Fruit fly (Drosophila melanogaster) Kc167 (cell line): ENCODE results near the gene Sgs3.

Experiments used
- Sin3A ChIP-seq: fragments of >200 bp; optimal IDR thresholded peaks from 2 replicates; lab custom pipeline; 2018; ENCODE audit warnings: missing external identifiers
- insv ChIP-seq: fragments of >200 bp; optimal IDR thresholded peaks from 3 replicates; lab custom pipeline; 2018; ENCODE audit warnings: missing external identifiers
- psq ChIP-seq: fragments of >200 bp; optimal IDR thresholded peaks from 2 replicates; lab custom pipeline; 2017; ENCODE audit warnings: missing external identifiers
- ttk ChIP-seq: sonication (Bioruptor generic); optimal IDR thresholded peaks from 2 replicates; lab custom pipeline; 2017; ENCODE audit warnings: missing external identifiers

DNA sequence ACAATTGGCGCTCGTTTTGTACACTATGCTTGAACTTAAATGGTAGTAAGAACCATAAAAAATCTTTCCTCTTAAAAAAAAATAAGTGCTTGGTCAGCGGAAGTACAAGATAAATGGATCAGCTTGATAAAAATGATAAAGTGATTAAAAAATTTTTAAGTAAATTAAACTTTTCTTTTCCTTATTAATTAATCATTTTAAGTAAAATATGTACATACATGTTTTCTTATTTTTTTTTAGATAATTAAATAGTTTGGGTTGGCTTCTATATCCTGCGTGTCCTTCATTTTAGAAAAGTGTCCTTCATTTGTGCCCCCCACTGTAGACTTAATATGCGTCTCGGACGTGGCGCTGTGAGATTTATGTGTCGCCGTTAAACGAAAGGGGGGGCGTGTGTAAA lies 44.6 kb downstream of the Sgs3 start:
- TF ChIP-seq ttk (no peak), Sin3A (no peak), psq (lab: Kevin White, UChicago) (no peak), insv (lab: Kevin White, UChicago) (no peak)
